Fruit fly (Drosophila melanogaster): ENCODE data around the gene CG14989.

dm6 chr3L:4096546-4096945 lies 9.2 kb downstream of the CG14989 start:
- TF ChIP-seq EcR (GFP tag; optimal IDR thresholded peaks at IDR 0.05): peak; percentile 46
- TF ChIP-seq gl (tag; optimal IDR thresholded peaks at IDR 0.05): no peak
- no peak for TF ChIP-seq CG9948 (tag; optimal IDR thresholded peaks at IDR 0.05)
- TF ChIP-seq CG32121 (GFP tag; IDR thresholded peaks at IDR 0.05): no peak
- TF ChIP-seq rn (GFP tag; IDR thresholded peaks at IDR 0.05): no peak
- TF ChIP-seq Snoo (tag; optimal IDR thresholded peaks at IDR 0.05): no peak
- no peak for TF ChIP-seq CG12605 (GFP tag; IDR thresholded peaks at IDR 0.05)
- TF ChIP-seq CG4496 (GFP tag; IDR thresholded peaks at IDR 0.05): no peak
- TF ChIP-seq CG34367 (tag; optimal IDR thresholded peaks at IDR 0.05): no peak
- TF ChIP-seq CG15710 (tag; optimal IDR thresholded peaks at IDR 0.05): no peak

Data from whole organism, pupa.